Worm (Caenorhabditis elegans): ENCODE measurements around the gene cyp-37A1.
A peak's percentile ranks its signal among the peaks of the same experiment; 100 is the strongest.

Gene cyp-37A1

DNA sequence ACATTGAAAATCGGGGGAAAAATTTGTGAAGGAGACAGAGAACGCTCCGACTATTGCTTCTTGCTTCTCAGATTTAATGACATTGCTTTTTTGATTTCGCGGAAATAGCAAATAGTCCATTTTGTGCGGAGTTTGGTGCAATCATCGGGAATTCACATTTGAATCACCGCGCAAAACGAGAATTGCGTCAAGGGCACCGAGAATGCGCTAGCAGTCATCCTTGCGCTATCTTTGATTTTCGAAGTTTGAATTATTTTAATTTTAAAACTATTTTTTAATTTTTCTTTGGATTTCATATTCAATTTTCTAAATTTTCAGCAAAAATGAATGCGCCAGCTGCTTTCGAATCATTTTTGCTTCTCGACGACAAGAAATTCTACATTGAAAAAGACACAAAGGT, 43.0 kb upstream of the cyp-37A1 start, which contains the start of gene rpb-11 (continued):
- TF ChIP-seq egl-13 (tag; optimal IDR thresholded peaks at IDR 0.05) (peak; percentile 89), zip-4 (GFP tag; optimal IDR thresholded peaks at IDR 0.05) (peak; percentile 85), ceh-90 (tag; optimal IDR thresholded peaks at IDR 0.05) (peak; percentile 52), unc-98 (GFP tag; IDR thresholded peaks at IDR 0.05) (peak; percentile 58; the same call in 1 of the 2 replicates), nhr-90 (tag; optimal IDR thresholded peaks at IDR 0.05; ENCODE audit: poor library complexity) (peak; percentile 98), nhr-237 (tag; optimal IDR thresholded peaks at IDR 0.05) (peak; percentile 66), ets-5 (GFP tag; IDR thresholded peaks at IDR 0.05) (no peak), jun-1 (tag; optimal IDR thresholded peaks at IDR 0.05) (peak; percentile 90), dsc-1 (tag; optimal IDR thresholded peaks at IDR 0.05) (peak; percentile 96), ceh-82 (tag; optimal IDR thresholded peaks at IDR 0.05) (peak; percentile 96), mep-1 (tag; optimal IDR thresholded peaks at IDR 0.05) (peak; percentile 99), pag-3 (tag; optimal IDR thresholded peaks at IDR 0.05; ENCODE audit: borderline replicate concordance, insufficient read depth) (no peak), ces-1 (GFP tag; optimal IDR thresholded peaks at IDR 0.05) (no peak), unc-130 (tag; optimal IDR thresholded peaks at IDR 0.05) (peak; percentile 96), nhr-20 (tag; optimal IDR thresholded peaks at IDR 0.05) (peak; percentile 96), elt-2 (tag; optimal IDR thresholded peaks at IDR 0.05) (peak; percentile 84), dpl-1 (GFP tag; optimal IDR thresholded peaks at IDR 0.05) (peak; percentile 99), unc-30 (tag; optimal IDR thresholded peaks at IDR 0.05) (peak; percentile 59), tbx-2 (tag; optimal IDR thresholded peaks at IDR 0.05) (peak; percentile 97), elt-3 (tag; optimal IDR thresholded peaks at IDR 0.05) (peak in 4 of 6 experiments; percentile 52 to 93 (median 80)), skn-1 (tag; optimal IDR thresholded peaks at IDR 0.05) (peak; percentile 90), lin-14 (GFP tag; optimal IDR thresholded peaks at IDR 0.05) (peak; percentile 92), lsy-2 (tag; optimal IDR thresholded peaks at IDR 0.05) (peak; percentile 95 to 96), zag-1 (tag; optimal IDR thresholded peaks at IDR 0.05) (peak; percentile 7), lin-39 (tag; optimal IDR thresholded peaks at IDR 0.05) (peak; percentile 98), fkh-10 (GFP tag; optimal IDR thresholded peaks at IDR 0.05) (peak; percentile 64), aly-2 (tag; optimal IDR thresholded peaks at IDR 0.05) (peak; percentile 86), lin-15B (tag; optimal IDR thresholded peaks at IDR 0.05) (peak; percentile 90), ceh-88 (GFP tag; IDR thresholded peaks at IDR 0.05) (peak; percentile 79), F16B12.6 (tag; optimal IDR thresholded peaks at IDR 0.05) (peak; percentile 71), C34B4.2 (tag; optimal IDR thresholded peaks at IDR 0.05) (peak; percentile 69), ama-1 (optimal IDR thresholded peaks at IDR 0.05) (peak; percentile 82), hpl-2 (GFP tag; optimal IDR thresholded peaks at IDR 0.05) (peak; percentile 68), sox-4 (tag; optimal IDR thresholded peaks at IDR 0.05) (peak; percentile 81), pqm-1 (tag; optimal IDR thresholded peaks at IDR 0.05) (no peak), nhr-28 (tag; optimal IDR thresholded peaks at IDR 0.05) (no peak), lir-3 (tag; optimal IDR thresholded peaks at IDR 0.05; ENCODE audit: poor library complexity) (peak; percentile 74), C16A3.4 (tag; optimal IDR thresholded peaks at IDR 0.05) (peak; percentile 98), unc-62 (GFP tag; optimal IDR thresholded peaks at IDR 0.05) (peak; percentile 16), hlh-17 (GFP tag; optimal IDR thresholded peaks at IDR 0.05; ENCODE audit: borderline replicate concordance) (no peak), fos-1 (tag; optimal IDR thresholded peaks at IDR 0.05) (peak; percentile 82), nhr-76 (tag; optimal IDR thresholded peaks at IDR 0.05) (no peak), nhr-12 (tag; optimal IDR thresholded peaks at IDR 0.05) (no peak), hlh-4 (tag; optimal IDR thresholded peaks at IDR 0.05) (no peak), nhr-11 (tag; optimal IDR thresholded peaks at IDR 0.05) (peak; percentile 91), efl-1 (optimal IDR thresholded peaks at IDR 0.05) (peak; percentile 95 to 99), efl-1 (GFP tag; optimal IDR thresholded peaks at IDR 0.05 in 1 of 2) (peak; percentile 99 to 100), swsn-7 (tag; optimal IDR thresholded peaks at IDR 0.05) (peak; percentile 95), tlp-1 (tag; optimal IDR thresholded peaks at IDR 0.05) (no peak), nhr-77 (tag; optimal IDR thresholded peaks at IDR 0.05) (peak; percentile 97), sptf-1 (tag; optimal IDR thresholded peaks at IDR 0.05) (no peak), C04F5.9 (tag; optimal IDR thresholded peaks at IDR 0.05) (peak; percentile 85), fkh-4 (tag; optimal IDR thresholded peaks at IDR 0.05; ENCODE audit: borderline replicate concordance) (peak; percentile 57), nhr-71 (tag; optimal IDR thresholded peaks at IDR 0.05) (peak; percentile 97)

Measured in whole organism, L1 larva.